Worm (Caenorhabditis elegans) whole organism, young adult: ENCODE measurements around the gene fbxa-96.

Experiments
- F23B12.7 ChIP-seq: sonication (generic microtip); optimal IDR thresholded peaks from 2 replicates; lab custom pipeline; 2017; ENCODE audit warnings: missing genetic modification characterization, mild to moderate bottlenecking, missing compliant biosample characterization, antibody characterized with exemption, moderate library complexity; ENCODE audit not compliant: insufficient read depth
- F49E8.2 ChIP-seq: sonication (generic microtip); optimal IDR thresholded peaks from 3 replicates; lab custom pipeline; 2017; ENCODE audit warnings: missing genetic modification characterization, mild to moderate bottlenecking, missing compliant biosample characterization, antibody characterized with exemption, moderate library complexity; ENCODE audit not compliant: insufficient read depth
- akir-1 ChIP-seq: fragments of 200-800 bp; sonication (Bioruptor generic); optimal IDR thresholded peaks from 2 replicates; lab custom pipeline; 2018; ENCODE audit warnings: mild to moderate bottlenecking, missing genetic modification characterization, moderate library complexity, missing compliant biosample characterization
- cebp-2 ChIP-seq: fragments of 200-800 bp; sonication (Bioruptor generic); IDR thresholded peaks from 2 replicates; pipeline ENCODE4 v1.3.6; 2022; ENCODE audit warnings: missing genetic modification characterization, missing compliant biosample characterization
- fkh-3 ChIP-seq: sonication (generic microtip); optimal IDR thresholded peaks from 2 replicates; lab custom pipeline; 2016; ENCODE audit warnings: mild to moderate bottlenecking, missing genetic modification characterization, missing compliant biosample characterization
- let-607 ChIP-seq, 2 experiments: fragments of 200-800 bp in 1 of 2; sonication (Bioruptor generic) in 1 of 2; sonication (generic microtip) in 1 of 2; optimal IDR thresholded peaks; 2 replicates each; lab custom pipeline; 2016 to 2018; ENCODE audit warnings: mild to moderate bottlenecking in 2 of 2, missing compliant biosample characterization in 2 of 2, missing genetic modification characterization in 2 of 2, moderate library complexity in 2 of 2, missing genotype in 1 of 2
- nhr-120 ChIP-seq: fragments of 200-800 bp; sonication (Bioruptor generic); IDR thresholded peaks from 2 replicates; pipeline ENCODE4 v1.3.6; 2022; ENCODE audit warnings: missing genetic modification characterization, missing compliant biosample characterization
- unc-62 ChIP-seq: fragments of 150-350 bp; optimal IDR thresholded peaks from 2 replicates; lab custom pipeline; 2014; ENCODE audit warnings: missing biosample characterization, missing genetic modification reagents, missing genetic modification characterization
- zim-3 ChIP-seq: sonication (generic microtip); optimal IDR thresholded peaks from 2 replicates; lab custom pipeline; 2017; ENCODE audit warnings: mild to moderate bottlenecking, missing genetic modification characterization, moderate library complexity, missing compliant biosample characterization
- ztf-26 ChIP-seq: sonication (generic microtip); optimal IDR thresholded peaks from 2 replicates; lab custom pipeline; 2017; ENCODE audit warnings: missing genetic modification characterization, missing compliant biosample characterization
- ztf-28 ChIP-seq: fragments of 200-800 bp; sonication (Bioruptor generic); IDR thresholded peaks from 2 replicates; pipeline ENCODE4 v1.3.6; 2022; ENCODE audit warnings: missing genetic modification reagents, missing genetic modification characterization, missing compliant biosample characterization

DNA sequence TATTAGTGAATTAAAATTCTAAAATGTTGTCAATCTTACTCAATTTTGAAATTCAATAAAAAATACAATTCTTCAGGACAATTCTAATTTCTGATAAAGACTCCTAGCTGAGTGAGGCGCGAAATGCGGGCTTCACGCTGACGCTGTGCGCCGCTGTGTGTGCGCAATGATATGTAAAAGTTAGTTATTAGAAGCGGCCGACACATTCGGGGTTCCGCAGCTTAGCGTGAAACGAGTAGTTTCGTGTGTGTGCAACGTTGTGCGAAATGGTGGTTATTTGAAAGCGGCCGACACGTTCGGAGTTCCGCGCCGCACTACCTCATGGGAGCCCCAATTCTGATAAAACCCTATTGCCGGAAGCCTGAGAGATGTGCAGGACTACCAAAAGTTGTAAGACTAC is 15.0 kb upstream of the fbxa-96 start:
- TF ChIP-seq unc-62 (no peak), ztf-28 (GFP tag; lab: Robert Waterston, UW) (no peak), nhr-120 (no peak), zim-3 (tag; lab: Kevin White, UChicago) (no peak), fkh-3 (tag; lab: Kevin White, UChicago) (no peak), akir-1 (GFP tag; lab: Kevin White, UChicago) (no peak), ztf-26 (tag; lab: Kevin White, UChicago) (no peak), F23B12.7 (tag; lab: Kevin White, UChicago) (no peak), let-607 (tag; optimal IDR thresholded peaks at IDR 0.05; lab: Kevin White, UChicago) (no peak), F49E8.2 (no peak), cebp-2 (GFP tag; lab: Robert Waterston, UW) (no peak)
